Worm (Caenorhabditis elegans): ENCODE results near the gene gad-2.

The gad-2 gene

DNA sequence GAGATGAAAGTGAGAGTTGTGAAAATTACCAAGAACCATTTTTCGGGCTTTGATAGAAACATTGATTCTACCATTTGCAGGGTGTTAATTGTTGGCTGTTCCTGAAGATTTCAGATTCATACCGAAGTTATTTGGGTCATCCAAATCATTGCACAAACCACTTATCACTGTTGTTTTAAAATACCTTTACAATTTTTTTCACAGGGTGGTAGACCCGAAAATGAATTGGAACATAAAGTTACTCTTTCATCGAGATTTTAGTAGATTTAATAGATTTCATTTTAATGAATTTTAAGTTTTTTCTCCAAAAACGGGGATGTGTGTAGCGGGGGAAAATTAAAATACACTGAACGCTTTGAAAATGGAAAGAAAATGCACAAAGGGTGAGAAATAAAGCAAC is 22.2 kb downstream of the gad-2 start, which contains the start of gene C10A4.7:
TSS of gene C10A4.7 (minus strand) at position 101 of the 400 bp plus-strand sequence.
- TF ChIP-seq Y79H2A.3 (GFP tag; conservative IDR thresholded peaks at IDR 0.05): no peak
- no peak for TF ChIP-seq somi-1 (GFP tag; optimal IDR thresholded peaks at IDR 0.05)
- no peak for TF ChIP-seq C17E4.6 (GFP tag; IDR thresholded peaks at IDR 0.05)
- TF ChIP-seq ekl-4 (GFP tag; IDR thresholded peaks at IDR 0.05): no peak
- TF ChIP-seq madf-10 (tag; optimal IDR thresholded peaks at IDR 0.05): no peak
- no peak for TF ChIP-seq ztf-28 (GFP tag; IDR thresholded peaks at IDR 0.05)
- no peak for TF ChIP-seq F23B12.7 (tag; optimal IDR thresholded peaks at IDR 0.05; ENCODE audit: insufficient read depth)
- no peak for TF ChIP-seq chd-7 (tag; optimal IDR thresholded peaks at IDR 0.05)
- TF ChIP-seq ceh-58 (GFP tag; IDR thresholded peaks at IDR 0.05): no peak
- TF ChIP-seq ceh-79 (tag; optimal IDR thresholded peaks at IDR 0.05): no peak
- no peak for TF ChIP-seq B0035.1 (tag; optimal IDR thresholded peaks at IDR 0.05)
- no peak for TF ChIP-seq mxl-1 (tag; optimal IDR thresholded peaks at IDR 0.05)
- TF ChIP-seq aptf-2 (GFP tag; conservative IDR thresholded peaks at IDR 0.05): no peak
- TF ChIP-seq F22D6.2 (tag; optimal IDR thresholded peaks at IDR 0.05): no peak
- TF ChIP-seq him-1 (tag; optimal IDR thresholded peaks at IDR 0.05): no peak
- TF ChIP-seq bed-2 (GFP tag; IDR thresholded peaks at IDR 0.05): no peak
- no peak for TF ChIP-seq K12H6.12 (tag; optimal IDR thresholded peaks at IDR 0.05)
- TF ChIP-seq mes-4 (tag; optimal IDR thresholded peaks at IDR 0.05): no peak
- no peak for TF ChIP-seq akir-1 (GFP tag; optimal IDR thresholded peaks at IDR 0.05)
- TF ChIP-seq nfya-1 (tag; optimal IDR thresholded peaks at IDR 0.05; ENCODE audit: borderline replicate concordance, insufficient read depth): no peak

ce11 chrX:7416082-7416481 is 22.8 kb downstream of the gad-2 start, which contains the start of gene C10A4.1:
TSS of gene C10A4.1 (plus strand) at chrX:7416382.
- TF ChIP-seq lin-40 (tag; optimal IDR thresholded peaks at IDR 0.05) (no peak), B0261.1 (tag; optimal IDR thresholded peaks at IDR 0.05) (no peak), dox-1 (GFP tag; IDR thresholded peaks at IDR 0.05) (no peak), T07F8.4 (tag; optimal IDR thresholded peaks at IDR 0.05) (no peak), ceh-100 (GFP tag; IDR thresholded peaks at IDR 0.05) (no peak), tlf-1 (GFP tag; optimal IDR thresholded peaks at IDR 0.05) (no peak), ama-1 (optimal IDR thresholded peaks at IDR 0.05) (no peak), ama-1 (GFP tag; optimal IDR thresholded peaks at IDR 0.05) (no peak), rec-8 (tag; optimal IDR thresholded peaks at IDR 0.05) (no peak), nfya-2 (GFP tag; IDR thresholded peaks at IDR 0.05) (no peak), F23B12.7 (tag; optimal IDR thresholded peaks at IDR 0.05; ENCODE audit: insufficient read depth) (no peak), zim-3 (tag; optimal IDR thresholded peaks at IDR 0.05) (no peak), athp-1 (tag; optimal IDR thresholded peaks at IDR 0.05) (no peak), K11D2.4 (GFP tag; IDR thresholded peaks at IDR 0.05) (no peak), F33H1.4 (GFP tag; IDR thresholded peaks at IDR 0.05) (no peak), K12H6.12 (tag; optimal IDR thresholded peaks at IDR 0.05) (no peak)

ce11 chrX:7420571-7420970 is 27.3 kb downstream of the gad-2 start, which contains the start of gene C10A4.9:
TSS of gene C10A4.9 (plus strand) at chrX:7420871.
- TF ChIP-seq lir-1 (GFP tag; conservative IDR thresholded peaks at IDR 0.05) (no peak), Y56A3A.18 (GFP tag; IDR thresholded peaks at IDR 0.05) (no peak), ama-1 (optimal IDR thresholded peaks at IDR 0.05) (no peak), ama-1 (GFP tag; optimal IDR thresholded peaks at IDR 0.05) (no peak)

ce11 chrX:7424813-7425212 is 31.5 kb downstream of the gad-2 start, which contains the start of gene mnm-2:
TSS of gene mnm-2 (minus strand) at chrX:7424913.
- TF ChIP-seq Y95B8A.8 (GFP tag; IDR thresholded peaks at IDR 0.05) (no peak), hmg-1.2 (GFP tag; IDR thresholded peaks at IDR 0.05) (no peak), F57A8.1 (GFP tag; optimal IDR thresholded peaks at IDR 0.05) (no peak), C06A6.2 (GFP tag; conservative IDR thresholded peaks at IDR 0.05) (no peak), B0336.3 (GFP tag; IDR thresholded peaks at IDR 0.05) (no peak), lin-54 (GFP tag; optimal IDR thresholded peaks at IDR 0.05) (no peak), K12H6.12 (tag; optimal IDR thresholded peaks at IDR 0.05) (no peak), unc-62 (GFP tag; optimal IDR thresholded peaks at IDR 0.05) (no peak)

Data from whole organism, young adult.